Fruit fly (Drosophila melanogaster): ENCODE measurements around the gene comm2.

The comm2 gene

DNA sequence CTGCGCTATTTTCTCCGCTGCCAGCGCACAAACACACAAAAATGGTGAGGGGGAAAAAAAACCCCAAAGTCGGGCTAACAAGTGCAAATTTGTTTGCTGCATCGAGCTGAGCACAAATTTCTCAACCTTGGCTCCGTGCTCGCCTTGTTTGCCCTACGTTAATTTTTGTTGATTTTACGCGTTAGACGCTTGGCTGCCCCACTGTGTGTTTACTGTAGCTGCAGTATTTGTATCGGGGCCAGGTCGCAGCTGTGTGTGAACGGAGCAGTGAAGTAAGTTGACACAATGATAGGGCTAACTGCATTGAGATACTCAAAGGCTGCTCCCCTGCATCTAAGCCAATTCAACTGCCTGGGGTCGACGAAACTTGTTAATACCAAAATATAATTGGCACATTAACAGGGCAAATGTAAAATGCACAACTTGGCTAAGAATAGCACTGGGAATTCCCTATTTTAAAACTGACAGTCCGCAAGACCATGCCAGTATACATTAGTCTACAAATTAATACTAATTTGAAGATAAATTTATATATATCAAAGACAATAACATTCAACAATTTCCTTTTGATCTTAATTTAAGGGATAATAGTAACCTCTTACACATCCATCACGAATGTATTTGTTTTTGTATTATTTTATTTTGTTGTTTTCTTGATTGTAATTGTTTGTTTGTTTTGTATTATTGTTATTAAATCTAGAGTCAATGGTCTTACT is 16.3 kb upstream of the comm2 start, which contains the start of gene CG42571 (continued):
- peak; percentile 21 for TF ChIP-seq Spps (tag; optimal IDR thresholded peaks at IDR 0.05)
- TF ChIP-seq Aef1 (GFP tag; IDR thresholded peaks at IDR 0.05), result no peak
- TF ChIP-seq CG2199 (GFP tag; IDR thresholded peaks at IDR 0.05), result 0 out of 3 replicates have a peak, but pooled peaks have one; percentile 43
- peak; percentile 39; the same call in 1 of the 2 replicates for TF ChIP-seq HLH3B (GFP tag; IDR thresholded peaks at IDR 0.05)
- peak; percentile 17 for TF ChIP-seq fd96Cb (tag; optimal IDR thresholded peaks at IDR 0.05)
- peak; percentile 16; the same call in 1 of the 2 replicates for TF ChIP-seq CG31441 (GFP tag; IDR thresholded peaks at IDR 0.05)
- TF ChIP-seq CoRest (tag; optimal IDR thresholded peaks at IDR 0.05), result peak; percentile 20
- peak; percentile 69 for TF ChIP-seq fd64A (GFP tag; optimal IDR thresholded peaks at IDR 0.05)
- no peak for TF ChIP-seq D (optimal IDR thresholded peaks at IDR 0.05)
- peak; percentile 23 for TF ChIP-seq D (GFP tag; optimal IDR thresholded peaks at IDR 0.05)
- TF ChIP-seq CG10209 (GFP tag; optimal IDR thresholded peaks at IDR 0.05), result peak; percentile 56
- TF ChIP-seq org-1 (GFP tag; optimal IDR thresholded peaks at IDR 0.05), result peak; percentile 62
- peak; percentile 3 for TF ChIP-seq en (GFP tag; optimal IDR thresholded peaks at IDR 0.05)
- no peak for TF ChIP-seq nom (GFP tag; optimal IDR thresholded peaks at IDR 0.05)
- peak; percentile 80 for TF ChIP-seq ac (GFP tag; optimal IDR thresholded peaks at IDR 0.05)
- no peak for TF ChIP-seq CG15269 (tag; optimal IDR thresholded peaks at IDR 0.05)
- TF ChIP-seq nmo (GFP tag; optimal IDR thresholded peaks at IDR 0.05), result no peak
- peak; percentile 54; the same call in 1 of the 2 replicates for TF ChIP-seq CG17328 (GFP tag; IDR thresholded peaks at IDR 0.05)
- TF ChIP-seq CG7271 (tag; optimal IDR thresholded peaks at IDR 0.05), result peak; percentile 54
- TF ChIP-seq ATbp (GFP tag; optimal IDR thresholded peaks at IDR 0.05), result peak; percentile 76
- peak; percentile 41 for TF ChIP-seq Lhr (GFP tag; optimal IDR thresholded peaks at IDR 0.05)
- TF ChIP-seq YL-1 (GFP tag; optimal IDR thresholded peaks at IDR 0.05), result peak; percentile 25
- no peak for TF ChIP-seq ab (GFP tag; optimal IDR thresholded peaks at IDR 0.05)
- no peak for TF ChIP-seq CG14441 (GFP tag; IDR thresholded peaks at IDR 0.05)
- no peak for TF ChIP-seq CG4617 (GFP tag; optimal IDR thresholded peaks at IDR 0.05; ENCODE audit: borderline replicate concordance)
- no peak for TF ChIP-seq kah (GFP tag; optimal IDR thresholded peaks at IDR 0.05)
- no peak for TF ChIP-seq H2.0 (GFP tag; IDR thresholded peaks at IDR 0.05)
- TF ChIP-seq CG10979 (tag; optimal IDR thresholded peaks at IDR 0.05), result no peak
- TF ChIP-seq kni (GFP tag; optimal IDR thresholded peaks at IDR 0.05), result peak; percentile 82
- TF ChIP-seq ara (GFP tag; IDR thresholded peaks at IDR 0.05), result peak; percentile 63; the same call in 1 of the 2 replicates
- peak; percentile 4 for TF ChIP-seq CG18619 (GFP tag; optimal IDR thresholded peaks at IDR 0.05)
- no peak for TF ChIP-seq bbx (GFP tag; IDR thresholded peaks at IDR 0.05; ENCODE audit: partially characterized antibody)
- TF ChIP-seq row (GFP tag; IDR thresholded peaks at IDR 0.05), result no peak
- TF ChIP-seq CrebB (tag; optimal IDR thresholded peaks at IDR 0.05), result peak; percentile 31
- TF ChIP-seq Sox100B (GFP tag; optimal IDR thresholded peaks at IDR 0.05), result peak; percentile 53
- no peak for TF ChIP-seq CG4282 (GFP tag; optimal IDR thresholded peaks at IDR 0.05)
- TF ChIP-seq Mes4 (GFP tag; optimal IDR thresholded peaks at IDR 0.05), result peak; percentile 40
- TF ChIP-seq bcd (GFP tag; optimal IDR thresholded peaks at IDR 0.05), result peak; percentile 15
- TF ChIP-seq CG1233 (GFP tag; optimal IDR thresholded peaks at IDR 0.05), result peak; percentile 44
- peak; percentile 46 for TF ChIP-seq CG33213 (GFP tag; optimal IDR thresholded peaks at IDR 0.05)
- no peak for TF ChIP-seq CG17612 (GFP tag; IDR thresholded peaks at IDR 0.05)
- no peak for TF ChIP-seq wdn (GFP tag; IDR thresholded peaks at IDR 0.05)
- no peak for TF ChIP-seq CG2120 (GFP tag; optimal IDR thresholded peaks at IDR 0.05)
- TF ChIP-seq CG6272 (GFP tag; IDR thresholded peaks at IDR 0.05), result no peak
- TF ChIP-seq Ets97D (GFP tag; optimal IDR thresholded peaks at IDR 0.05), result no peak
- no peak; the same call in 2 of the 3 replicates for TF ChIP-seq CG17361 (GFP tag; IDR thresholded peaks at IDR 0.05)
- peak; percentile 52 for TF ChIP-seq CG12071 (GFP tag; optimal IDR thresholded peaks at IDR 0.05)
- TF ChIP-seq CG13123 (GFP tag; optimal IDR thresholded peaks at IDR 0.05), result peak; percentile 11
- no peak for TF ChIP-seq HmgD (GFP tag; optimal IDR thresholded peaks at IDR 0.05)
- TF ChIP-seq ci (GFP tag; IDR thresholded peaks at IDR 0.05), result peak; percentile 83
